Comparison of ENCODE assay signal across 1 fruit fly cellular context in genomic region chr2L:522752-523151, dm6.
TF ChIP-seq lines count a peak whose summit lies in the region.

No protein-coding gene starts in this region.

TF ChIP-seq in whole organism, embryonic, 481 proteins besides CTCF, POLR2A, EP300 and RAD21 (continued from another document and continues in another):
- TF ChIP-seq CG13624 (GFP tag; optimal IDR thresholded peaks at IDR 0.05; lab: Kevin White, UChicago), result no peak
- no peak for TF ChIP-seq Meics (GFP tag; optimal IDR thresholded peaks at IDR 0.05; lab: Kevin White, UChicago)
- no peak for TF ChIP-seq twi (tag; optimal IDR thresholded peaks at IDR 0.05; lab: Kevin White, UChicago)
- peak; percentile 37; the same call in 1 of the 4 replicates for TF ChIP-seq Gug (GFP tag; IDR thresholded peaks at IDR 0.05; lab: Robert Waterston, UW)
- peak; percentile 46 for TF ChIP-seq CG12219 (GFP tag; optimal IDR thresholded peaks at IDR 0.05; lab: Kevin White, UChicago)
- no peak for TF ChIP-seq Hand (GFP tag; optimal IDR thresholded peaks at IDR 0.05; lab: Kevin White, UChicago)
- TF ChIP-seq gcm (GFP tag; optimal IDR thresholded peaks at IDR 0.05; lab: Kevin White, UChicago), result peak; percentile 33
- TF ChIP-seq Blimp-1 (GFP tag; optimal IDR thresholded peaks at IDR 0.05; lab: Kevin White, UChicago), result peak; percentile 63
- TF ChIP-seq CG12942 (GFP tag; optimal IDR thresholded peaks at IDR 0.05; lab: Kevin White, UChicago), result no peak
- TF ChIP-seq Ptx1 (GFP tag; IDR thresholded peaks at IDR 0.05; lab: Robert Waterston, UW), result peak; percentile 49
- peak; percentile 71 for TF ChIP-seq CG2712 (tag; optimal IDR thresholded peaks at IDR 0.05; lab: Kevin White, UChicago)
- peak; percentile 44; the same call in 1 of the 2 replicates for TF ChIP-seq ttk (GFP tag; IDR thresholded peaks at IDR 0.05; lab: Robert Waterston, UW)
- TF ChIP-seq Mes4 (GFP tag; optimal IDR thresholded peaks at IDR 0.05; lab: Kevin White, UChicago), result no peak
- TF ChIP-seq trem (tag; optimal IDR thresholded peaks at IDR 0.05; lab: Kevin White, UChicago), result peak; percentile 20
- no peak for TF ChIP-seq CG8478 (optimal IDR thresholded peaks at IDR 0.05; lab: Kevin White, UChicago)
- peak; percentile 37; the same call in 1 of the 2 replicates for TF ChIP-seq slbo (GFP tag; IDR thresholded peaks at IDR 0.05; lab: Robert Waterston, UW)
- TF ChIP-seq H15 (GFP tag; IDR thresholded peaks at IDR 0.05; lab: Robert Waterston, UW), result peak; percentile 51; the same call in 2 of the 3 replicates
- peak; percentile 57 for TF ChIP-seq fd96Cb (tag; optimal IDR thresholded peaks at IDR 0.05; lab: Kevin White, UChicago)
- peak; percentile 53 for TF ChIP-seq CoRest (tag; optimal IDR thresholded peaks at IDR 0.05; lab: Kevin White, UChicago)
- no peak for TF ChIP-seq CG12769 (tag; optimal IDR thresholded peaks at IDR 0.05; lab: Kevin White, UChicago)
- TF ChIP-seq CG10543 (GFP tag; optimal IDR thresholded peaks at IDR 0.05; lab: Kevin White, UChicago), result no peak
- TF ChIP-seq ftz-f1 (GFP tag; optimal IDR thresholded peaks at IDR 0.05; lab: Kevin White, UChicago), result no peak
- TF ChIP-seq Spps (tag; optimal IDR thresholded peaks at IDR 0.05; lab: Kevin White, UChicago), result peak; percentile 53
- no peak for TF ChIP-seq CG12155 (GFP tag; optimal IDR thresholded peaks at IDR 0.05; lab: Kevin White, UChicago)
- peak; percentile 10; the same call in 1 of the 2 replicates for TF ChIP-seq E2f2 (GFP tag; IDR thresholded peaks at IDR 0.05; lab: Robert Waterston, UW)
- TF ChIP-seq CG14667 (GFP tag; IDR thresholded peaks at IDR 0.05; lab: Robert Waterston, UW), result peak; percentile 16; the same call in 1 of the 2 replicates
- TF ChIP-seq CG18011 (GFP tag; optimal IDR thresholded peaks at IDR 0.05; lab: Kevin White, UChicago), result no peak
- peak; percentile 45; the same call in 1 of the 3 replicates for TF ChIP-seq ken (GFP tag; IDR thresholded peaks at IDR 0.05; lab: Robert Waterston, UW)
- TF ChIP-seq NK7.1 (GFP tag; optimal IDR thresholded peaks at IDR 0.05; lab: Kevin White, UChicago), result no peak
- peak; percentile 58 for TF ChIP-seq Sox100B (GFP tag; optimal IDR thresholded peaks at IDR 0.05; lab: Kevin White, UChicago)
- no peak for TF ChIP-seq sug (tag; optimal IDR thresholded peaks at IDR 0.05; lab: Kevin White, UChicago)
- TF ChIP-seq rib (GFP tag; IDR thresholded peaks at IDR 0.05; lab: Robert Waterston, UW), result no peak
- no peak for TF ChIP-seq Tbp (GFP tag; optimal IDR thresholded peaks at IDR 0.05; lab: Kevin White, UChicago)
- no peak for TF ChIP-seq usp (GFP tag; optimal IDR thresholded peaks at IDR 0.05; lab: Kevin White, UChicago)
- no peak for TF ChIP-seq al (GFP tag; IDR thresholded peaks at IDR 0.05; lab: Robert Waterston, UW)
- peak; percentile 47 for TF ChIP-seq CG9727 (GFP tag; optimal IDR thresholded peaks at IDR 0.05; lab: Kevin White, UChicago)
- peak; percentile 58 for TF ChIP-seq CG12391 (tag; optimal IDR thresholded peaks at IDR 0.05; lab: Kevin White, UChicago)
- no peak for TF ChIP-seq chn (GFP tag; optimal IDR thresholded peaks at IDR 0.05; lab: Kevin White, UChicago)
- no peak for TF ChIP-seq NFAT (GFP tag; IDR thresholded peaks at IDR 0.05; lab: Robert Waterston, UW)
- no peak for TF ChIP-seq Doc3 (GFP tag; IDR thresholded peaks at IDR 0.05; lab: Robert Waterston, UW; ENCODE audit: partially characterized antibody)
- TF ChIP-seq CG6254 (GFP tag; optimal IDR thresholded peaks at IDR 0.05; lab: Kevin White, UChicago), result peak; percentile 33
- TF ChIP-seq cato (GFP tag; optimal IDR thresholded peaks at IDR 0.05; lab: Kevin White, UChicago; ENCODE audit: borderline replicate concordance), result no peak
- TF ChIP-seq CG42726 (GFP tag; IDR thresholded peaks at IDR 0.05; lab: Robert Waterston, UW; ENCODE audit: partially characterized antibody), result no peak
- TF ChIP-seq Usf (GFP tag; optimal IDR thresholded peaks at IDR 0.05; lab: Kevin White, UChicago), result peak; percentile 30
- peak; percentile 68 for TF ChIP-seq CG6272 (GFP tag; IDR thresholded peaks at IDR 0.05; lab: Robert Waterston, UW)
- no peak for TF ChIP-seq Atf3 (GFP tag; optimal IDR thresholded peaks at IDR 0.05; lab: Kevin White, UChicago)
- TF ChIP-seq fd102C (GFP tag; optimal IDR thresholded peaks at IDR 0.05; lab: Kevin White, UChicago), result peak; percentile 34
- no peak for TF ChIP-seq Mad (GFP tag; optimal IDR thresholded peaks at IDR 0.05; lab: Kevin White, UChicago)
- TF ChIP-seq Nf-YC (tag; optimal IDR thresholded peaks at IDR 0.05; lab: Kevin White, UChicago), result no peak
- no peak for TF ChIP-seq Ada2b (GFP tag; IDR thresholded peaks at IDR 0.05; lab: Robert Waterston, UW)
- TF ChIP-seq CG12659 (GFP tag; optimal IDR thresholded peaks at IDR 0.05; lab: Kevin White, UChicago), result peak; percentile 28
- peak; percentile 14 for TF ChIP-seq slp2 (GFP tag; optimal IDR thresholded peaks at IDR 0.05; lab: Kevin White, UChicago)
- TF ChIP-seq CG11093 (GFP tag; IDR thresholded peaks at IDR 0.05; lab: Robert Waterston, UW), result peak; percentile 35; the same call in 1 of the 3 replicates
- TF ChIP-seq vvl (GFP tag; IDR thresholded peaks at IDR 0.05; lab: Robert Waterston, UW), result peak; percentile 61
- TF ChIP-seq salm (tag; optimal IDR thresholded peaks at IDR 0.05; lab: Kevin White, UChicago), result no peak
- TF ChIP-seq CG3281 (GFP tag; optimal IDR thresholded peaks at IDR 0.05; lab: Kevin White, UChicago), result no peak
- 0 out of 2 replicates have a peak, but pooled peaks have one; percentile 29 for TF ChIP-seq ssp (GFP tag; IDR thresholded peaks at IDR 0.05; lab: Robert Waterston, UW)
- TF ChIP-seq Med (GFP tag; lab: Kevin White, UChicago), result peak; percentile 16
- TF ChIP-seq hkb (optimal IDR thresholded peaks at IDR 0.05; lab: Kevin White, UChicago), result no peak
- TF ChIP-seq hkb (GFP tag; IDR thresholded peaks at IDR 0.05; lab: Robert Waterston, UW), result peak; percentile 56
- no peak for TF ChIP-seq CG7786 (GFP tag; optimal IDR thresholded peaks at IDR 0.05; lab: Kevin White, UChicago)
- no peak for TF ChIP-seq CG33213 (GFP tag; optimal IDR thresholded peaks at IDR 0.05; lab: Kevin White, UChicago)
- TF ChIP-seq CG17612 (GFP tag; IDR thresholded peaks at IDR 0.05; lab: Robert Waterston, UW), result no peak
- peak; percentile 48; the same call in 2 of the 3 replicates for TF ChIP-seq CG17361 (GFP tag; IDR thresholded peaks at IDR 0.05; lab: Robert Waterston, UW)
- peak; percentile 54; the same call in 1 of the 2 replicates for TF ChIP-seq CG14441 (GFP tag; IDR thresholded peaks at IDR 0.05; lab: Robert Waterston, UW)
- no peak for TF ChIP-seq tup (GFP tag; optimal IDR thresholded peaks at IDR 0.05; lab: Kevin White, UChicago)
- peak; percentile 35 for TF ChIP-seq CG3407 (GFP tag; optimal IDR thresholded peaks at IDR 0.05; lab: Kevin White, UChicago)
- TF ChIP-seq zfh1 (GFP tag; IDR thresholded peaks at IDR 0.05; lab: Robert Waterston, UW), result peak; percentile 67
- no peak for TF ChIP-seq pzg (GFP tag; optimal IDR thresholded peaks at IDR 0.05; lab: Kevin White, UChicago)
- TF ChIP-seq MESR4 (GFP tag; optimal IDR thresholded peaks at IDR 0.05; lab: Kevin White, UChicago), result no peak
- TF ChIP-seq eyg (GFP tag; optimal IDR thresholded peaks at IDR 0.05; lab: Kevin White, UChicago), result no peak
- TF ChIP-seq hth (optimal IDR thresholded peaks at IDR 0.05; lab: Kevin White, UChicago), result no peak
- peak; percentile 13 for TF ChIP-seq CG17802 (tag; optimal IDR thresholded peaks at IDR 0.05; lab: Kevin White, UChicago)
- TF ChIP-seq CG6765 (GFP tag; optimal IDR thresholded peaks at IDR 0.05; lab: Kevin White, UChicago), result no peak
- TF ChIP-seq CG11085 (GFP tag; IDR thresholded peaks at IDR 0.05; lab: Robert Waterston, UW), result no peak
- TF ChIP-seq CG13287 (GFP tag; IDR thresholded peaks at IDR 0.05; lab: Robert Waterston, UW; ENCODE audit: partially characterized antibody), result no peak
- peak; percentile 63 for TF ChIP-seq CG11504 (tag; optimal IDR thresholded peaks at IDR 0.05; lab: Kevin White, UChicago)
- no peak for TF ChIP-seq CG15514 (GFP tag; optimal IDR thresholded peaks at IDR 0.05; lab: Kevin White, UChicago)
- no peak for TF ChIP-seq HLH4C (GFP tag; IDR thresholded peaks at IDR 0.05; lab: Robert Waterston, UW; ENCODE audit: partially characterized antibody)
- TF ChIP-seq Oaz (GFP tag; IDR thresholded peaks at IDR 0.05; lab: Robert Waterston, UW), result 0 out of 2 replicates have a peak, but pooled peaks have one; percentile 15
- TF ChIP-seq CG15269 (tag; optimal IDR thresholded peaks at IDR 0.05; lab: Kevin White, UChicago), result peak; percentile 12
- peak; percentile 70 for TF ChIP-seq dmrt99B (tag; optimal IDR thresholded peaks at IDR 0.05; lab: Kevin White, UChicago)
- TF ChIP-seq tna (GFP tag; IDR thresholded peaks at IDR 0.05; lab: Robert Waterston, UW; ENCODE audit: partially characterized antibody), result no peak
- peak; percentile 29 for TF ChIP-seq grau (tag; optimal IDR thresholded peaks at IDR 0.05; lab: Kevin White, UChicago)
- TF ChIP-seq CG2202 (tag; optimal IDR thresholded peaks at IDR 0.05; lab: Kevin White, UChicago), result peak; percentile 18
- peak; percentile 9 for TF ChIP-seq tap (tag; optimal IDR thresholded peaks at IDR 0.05; lab: Kevin White, UChicago)
- TF ChIP-seq jing (GFP tag; optimal IDR thresholded peaks at IDR 0.05; lab: Kevin White, UChicago), result peak; percentile 29
- TF ChIP-seq Dp (GFP tag; optimal IDR thresholded peaks at IDR 0.05; lab: Kevin White, UChicago), result no peak
- peak; percentile 4 for TF ChIP-seq Abd-B (GFP tag; optimal IDR thresholded peaks at IDR 0.05; lab: Kevin White, UChicago)
- TF ChIP-seq Asciz (GFP tag; optimal IDR thresholded peaks at IDR 0.05; lab: Kevin White, UChicago), result peak; percentile 64
- no peak; the same call in 1 of the 2 replicates for TF ChIP-seq CG8765 (GFP tag; IDR thresholded peaks at IDR 0.05; lab: Robert Waterston, UW)
- peak; percentile 58 for TF ChIP-seq sisA (GFP tag; IDR thresholded peaks at IDR 0.05; lab: Robert Waterston, UW)
- no peak for TF ChIP-seq prd (optimal IDR thresholded peaks at IDR 0.05; lab: Kevin White, UChicago)
- peak; percentile 66; the same call in 2 of the 3 replicates for TF ChIP-seq prd (GFP tag; IDR thresholded peaks at IDR 0.05; lab: Robert Waterston, UW)
- no peak for TF ChIP-seq shn (GFP tag; optimal IDR thresholded peaks at IDR 0.05; lab: Kevin White, UChicago)
- no peak for TF ChIP-seq CG30020 (tag; optimal IDR thresholded peaks at IDR 0.05; lab: Kevin White, UChicago)
- TF ChIP-seq CG32767 (GFP tag; IDR thresholded peaks at IDR 0.05; lab: Robert Waterston, UW), result peak; percentile 28; the same call in 1 of the 2 replicates
- TF ChIP-seq bbx (GFP tag; IDR thresholded peaks at IDR 0.05; lab: Robert Waterston, UW; ENCODE audit: partially characterized antibody), result no peak
- TF ChIP-seq CG10274 (GFP tag; optimal IDR thresholded peaks at IDR 0.05; lab: Kevin White, UChicago), result peak; percentile 8
- peak; percentile 72 for TF ChIP-seq CG10979 (tag; optimal IDR thresholded peaks at IDR 0.05; lab: Kevin White, UChicago)
- peak; percentile 31 for TF ChIP-seq CG18476 (GFP tag; optimal IDR thresholded peaks at IDR 0.05; lab: Kevin White, UChicago)
- peak; percentile 44; the same call in 1 of the 2 replicates for TF ChIP-seq ranshi (GFP tag; IDR thresholded peaks at IDR 0.05; lab: Robert Waterston, UW)
- TF ChIP-seq ase (GFP tag; IDR thresholded peaks at IDR 0.05; lab: Robert Waterston, UW), result peak; percentile 60; the same call in 2 of the 3 replicates
- TF ChIP-seq CG32772 (GFP tag; IDR thresholded peaks at IDR 0.05; lab: Robert Waterston, UW), result peak; percentile 48; the same call in 1 of the 2 replicates
- TF ChIP-seq nerfin-2 (GFP tag; IDR thresholded peaks at IDR 0.05; lab: Robert Waterston, UW; ENCODE audit: partially characterized antibody), result no peak
- TF ChIP-seq CG17912 (GFP tag; optimal IDR thresholded peaks at IDR 0.05; lab: Kevin White, UChicago), result no peak
- peak; percentile 62; the same call in 2 of the 3 replicates for TF ChIP-seq croc (GFP tag; conservative IDR thresholded peaks at IDR 0.05; lab: Robert Waterston, UW)
- peak; percentile 36 for TF ChIP-seq MTF-1 (GFP tag; optimal IDR thresholded peaks at IDR 0.05; lab: Kevin White, UChicago; ENCODE audit: borderline replicate concordance)
- TF ChIP-seq CG31388 (GFP tag; optimal IDR thresholded peaks at IDR 0.05; lab: Kevin White, UChicago), result no peak
- TF ChIP-seq Camta (GFP tag; optimal IDR thresholded peaks at IDR 0.05; lab: Kevin White, UChicago), result peak; percentile 20
- TF ChIP-seq pum (GFP tag; optimal IDR thresholded peaks at IDR 0.05; lab: Kevin White, UChicago), result peak; percentile 45
- peak in 1 of 2 experiments; percentile 32 for TF ChIP-seq dpn (GFP tag; optimal IDR thresholded peaks at IDR 0.05; lab: Kevin White, UChicago)
- peak; percentile 65 for TF ChIP-seq Ssrp (tag; optimal IDR thresholded peaks at IDR 0.05; lab: Kevin White, UChicago)
- TF ChIP-seq CG14050 (GFP tag; IDR thresholded peaks at IDR 0.05; lab: Robert Waterston, UW), result 0 out of 3 replicates have a peak, but pooled peaks have one; percentile 29
- TF ChIP-seq knrl (GFP tag; IDR thresholded peaks at IDR 0.05; lab: Robert Waterston, UW; ENCODE audit: partially characterized antibody), result no peak
- 0 out of 2 replicates have a peak, but pooled peaks have one; percentile 29 for TF ChIP-seq seq (GFP tag; IDR thresholded peaks at IDR 0.05; lab: Robert Waterston, UW)
- TF ChIP-seq crp (GFP tag; optimal IDR thresholded peaks at IDR 0.05; lab: Kevin White, UChicago), result no peak
- TF ChIP-seq Dfd (GFP tag; optimal IDR thresholded peaks at IDR 0.05; lab: Kevin White, UChicago), result no peak
- TF ChIP-seq gro (GFP tag; optimal IDR thresholded peaks at IDR 0.05; lab: Kevin White, UChicago), result no peak
- TF ChIP-seq CG4424 (GFP tag; optimal IDR thresholded peaks at IDR 0.05; lab: Kevin White, UChicago), result peak; percentile 70
- no peak for TF ChIP-seq CG1792 (GFP tag; optimal IDR thresholded peaks at IDR 0.05; lab: Kevin White, UChicago)
- peak; percentile 37; the same call in 1 of the 2 replicates for TF ChIP-seq CG10366 (GFP tag; IDR thresholded peaks at IDR 0.05; lab: Robert Waterston, UW)
- peak; percentile 3 for TF ChIP-seq oc (tag; optimal IDR thresholded peaks at IDR 0.05; lab: Kevin White, UChicago)
- TF ChIP-seq fru (optimal IDR thresholded peaks at IDR 0.05; lab: Kevin White, UChicago), result no peak
- no peak for TF ChIP-seq pros (GFP tag; optimal IDR thresholded peaks at IDR 0.05; lab: Kevin White, UChicago)
- TF ChIP-seq inv (GFP tag; IDR thresholded peaks at IDR 0.05; lab: Robert Waterston, UW; ENCODE audit: partially characterized antibody), result no peak
- TF ChIP-seq CG7271 (tag; optimal IDR thresholded peaks at IDR 0.05; lab: Kevin White, UChicago), result no peak
- peak; percentile 52; the same call in 1 of the 2 replicates for TF ChIP-seq E2f1 (GFP tag; IDR thresholded peaks at IDR 0.05; lab: Robert Waterston, UW)
- no peak for TF ChIP-seq pita (GFP tag; optimal IDR thresholded peaks at IDR 0.05; lab: Kevin White, UChicago)
